Worm (Caenorhabditis elegans) whole organism, midembryonic: ENCODE data around the gene F59B10.3.

Experiments
- T22C8.4 ChIP-seq: fragments of 200-800 bp; sonication (Bioruptor generic); IDR thresholded peaks from 2 replicates; pipeline ENCODE4 v1.3.6; 2022; ENCODE audit warnings: missing genetic modification characterization, missing compliant biosample characterization
- cog-1 ChIP-seq: sonication (generic microtip); optimal IDR thresholded peaks from 2 replicates; lab custom pipeline; 2016; ENCODE audit warnings: missing genetic modification characterization, missing compliant biosample characterization
- flt-1 ChIP-seq: fragments of 200-800 bp; sonication (Bioruptor generic); IDR thresholded peaks from 2 replicates; pipeline ENCODE4 v1.3.6; 2022; ENCODE audit warnings: missing genetic modification characterization, missing compliant biosample characterization
- klf-2 ChIP-seq: fragments of 200-800 bp; sonication (Bioruptor generic); conservative IDR thresholded peaks from 2 replicates; pipeline ENCODE4 v1.3.6; 2022; ENCODE audit warnings: missing genetic modification reagents, missing genetic modification characterization, missing compliant biosample characterization
- med-1 ChIP-seq: sonication (generic microtip); optimal IDR thresholded peaks from 2 replicates; lab custom pipeline; 2017; ENCODE audit warnings: missing genetic modification characterization, mild to moderate bottlenecking, missing compliant biosample characterization, antibody characterized with exemption, missing genetic modification reagents; ENCODE audit not compliant: insufficient read depth
- ref-1 ChIP-seq: fragments of 200-800 bp; sonication (Bioruptor generic); conservative IDR thresholded peaks from 2 replicates; pipeline ENCODE4 v1.3.6; 2022; ENCODE audit warnings: missing genetic modification reagents, missing genetic modification characterization, missing compliant biosample characterization
- tab-1 ChIP-seq: fragments of 200-800 bp; sonication (Bioruptor generic); IDR thresholded peaks from 2 replicates; pipeline ENCODE4 v1.3.6; 2022; ENCODE audit warnings: missing genetic modification characterization, missing compliant biosample characterization
- ztf-23 ChIP-seq: fragments of 200-800 bp; sonication (Bioruptor generic); IDR thresholded peaks from 2 replicates; pipeline ENCODE4 v1.3.6; 2022; ENCODE audit warnings: missing genetic modification reagents, missing genetic modification characterization, missing compliant biosample characterization
- ztf-29 ChIP-seq: fragments of 200-800 bp; sonication (Bioruptor generic); IDR thresholded peaks from 2 replicates; pipeline ENCODE4 v1.3.6; 2022; ENCODE audit warnings: missing genetic modification reagents, missing genetic modification characterization, missing compliant biosample characterization

The F59B10.3 gene

DNA sequence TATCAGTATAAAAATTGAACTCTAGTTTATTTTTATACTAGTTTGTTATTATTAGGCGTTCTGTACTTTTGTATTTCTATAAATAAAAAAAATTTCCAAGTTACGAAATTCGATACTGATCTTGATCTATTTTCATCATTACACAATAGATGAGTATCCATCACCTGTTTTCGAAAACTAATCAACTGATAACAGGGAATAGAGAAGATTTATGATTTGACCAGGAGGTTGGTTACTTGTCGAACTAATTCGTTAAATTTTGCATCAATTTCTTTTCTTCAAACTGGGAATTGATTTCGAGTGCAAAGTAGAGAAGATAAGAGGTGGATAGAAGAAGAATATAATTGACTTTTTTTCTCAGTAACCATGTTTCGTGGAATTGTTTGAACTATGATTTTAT lies 5.1 kb downstream of the F59B10.3 start:
- TF ChIP-seq med-1 (GFP tag; lab: Kevin White, UChicago): no peak
- TF ChIP-seq ref-1 (GFP tag; lab: Robert Waterston, UW): no peak
- TF ChIP-seq ztf-23: no peak
- no peak for TF ChIP-seq tab-1
- no peak for TF ChIP-seq klf-2
- TF ChIP-seq flt-1: no peak
- TF ChIP-seq cog-1 (tag; lab: Kevin White, UChicago): no peak
- no peak for TF ChIP-seq ztf-29 (GFP tag; lab: Robert Waterston, UW)
- TF ChIP-seq T22C8.4 (GFP tag; lab: Robert Waterston, UW): no peak

DNA sequence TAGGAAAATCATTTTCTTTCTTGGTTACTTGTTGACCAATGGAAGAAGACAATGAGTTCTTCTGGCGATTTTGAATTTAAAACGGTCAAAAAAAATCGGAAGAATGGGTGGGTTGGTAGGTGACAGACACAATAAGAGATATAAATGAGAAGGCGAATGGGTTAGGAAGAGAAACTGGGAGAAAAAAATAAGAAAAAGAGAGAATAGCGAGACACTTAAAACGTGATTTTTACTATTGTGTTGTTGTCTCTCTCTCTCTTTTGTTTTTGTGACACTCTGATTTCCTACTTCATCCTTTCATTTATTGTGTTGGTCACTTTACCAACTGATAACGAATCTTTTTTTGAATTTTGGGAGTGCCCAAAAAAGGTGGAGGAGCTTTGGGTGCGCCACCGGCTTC lies 6.0 kb downstream of the F59B10.3 start:
- TF ChIP-seq tab-1 (no peak), ztf-29 (GFP tag; lab: Robert Waterston, UW) (no peak), ztf-23 (no peak), ref-1 (GFP tag; lab: Robert Waterston, UW) (no peak), T22C8.4 (GFP tag; lab: Robert Waterston, UW) (no peak), med-1 (GFP tag; lab: Kevin White, UChicago) (no peak), flt-1 (no peak), klf-2 (no peak), cog-1 (tag; lab: Kevin White, UChicago) (no peak)

DNA sequence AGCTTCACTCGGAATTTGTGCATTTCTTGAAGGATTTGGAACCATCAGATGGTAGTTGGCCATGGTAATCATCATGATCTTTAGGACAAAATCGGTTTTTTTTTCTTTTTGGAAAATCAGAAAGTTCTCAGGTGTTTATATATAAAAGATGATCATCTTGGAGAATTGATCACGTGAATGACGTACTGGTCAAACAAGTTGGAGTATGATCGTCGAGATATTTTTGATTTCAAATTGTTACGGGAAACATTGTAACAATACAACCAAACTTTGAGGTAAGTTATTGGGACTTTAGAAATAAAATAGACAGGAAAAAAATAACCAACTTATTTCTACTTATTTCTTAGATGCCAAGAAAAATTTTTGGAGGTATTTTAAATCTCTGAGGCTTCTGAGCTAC lies 8.7 kb downstream of the F59B10.3 start, which contains the start of gene F59B10.4:
Gene F59B10.4 (minus strand): TSS at position 101 of the 400 bp plus-strand sequence.
- no peak for TF ChIP-seq ztf-29 (GFP tag; lab: Robert Waterston, UW)
- TF ChIP-seq tab-1: no peak
- no peak for TF ChIP-seq T22C8.4 (GFP tag; lab: Robert Waterston, UW)
- no peak for TF ChIP-seq flt-1
- no peak for TF ChIP-seq cog-1 (tag; lab: Kevin White, UChicago)
- TF ChIP-seq klf-2: no peak
- TF ChIP-seq ztf-23: no peak
- no peak for TF ChIP-seq med-1 (GFP tag; lab: Kevin White, UChicago)
- TF ChIP-seq ref-1 (GFP tag; lab: Robert Waterston, UW): no peak

DNA sequence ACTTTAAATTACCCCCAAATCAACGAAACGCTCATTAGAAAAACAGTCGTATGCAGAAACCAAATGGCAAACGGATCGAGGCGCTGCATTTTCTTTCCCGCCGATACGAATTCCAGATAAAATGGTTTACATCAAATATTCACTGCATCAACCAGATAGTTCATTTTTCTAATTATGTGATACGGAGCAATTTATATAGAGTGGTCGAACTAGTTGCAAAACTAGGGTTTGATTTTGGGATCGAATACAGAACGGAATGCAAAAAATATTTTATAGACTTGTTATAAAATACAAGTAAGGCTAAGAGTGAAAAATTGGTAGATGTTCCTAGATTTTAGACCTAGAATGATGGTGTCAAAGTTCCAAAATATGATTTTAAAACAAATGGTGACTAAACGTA lies 9.5 kb downstream of the F59B10.3 start:
- TF ChIP-seq cog-1 (tag; lab: Kevin White, UChicago): no peak
- no peak for TF ChIP-seq tab-1
- TF ChIP-seq ztf-29 (GFP tag; lab: Robert Waterston, UW): no peak
- no peak for TF ChIP-seq ztf-23
- no peak for TF ChIP-seq med-1 (GFP tag; lab: Kevin White, UChicago)
- no peak for TF ChIP-seq ref-1 (GFP tag; lab: Robert Waterston, UW)
- no peak for TF ChIP-seq klf-2
- TF ChIP-seq T22C8.4 (GFP tag; lab: Robert Waterston, UW): no peak
- TF ChIP-seq flt-1: no peak

DNA sequence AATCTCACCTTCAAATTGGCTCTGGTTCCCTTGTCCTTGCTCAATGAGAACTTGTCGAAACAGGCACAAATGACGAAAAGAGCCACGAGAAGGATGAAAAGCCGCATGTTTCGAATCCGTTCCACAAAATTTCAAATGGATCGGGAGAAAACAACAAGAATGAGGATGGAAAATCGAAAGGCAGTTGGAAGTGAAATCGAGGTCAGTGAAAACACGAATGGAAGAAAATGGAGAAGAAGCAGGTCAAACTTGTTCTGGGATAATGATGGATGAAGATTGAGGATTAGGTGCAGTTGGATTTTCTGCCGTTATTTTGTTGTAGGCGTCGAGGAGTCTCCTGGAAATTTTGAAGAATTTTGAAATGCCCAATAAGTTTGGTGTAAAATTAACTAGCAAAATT lies 12.7 kb downstream of the F59B10.3 start:
- TF ChIP-seq ztf-29 (GFP tag; lab: Robert Waterston, UW) (no peak), T22C8.4 (GFP tag; lab: Robert Waterston, UW) (no peak)

DNA sequence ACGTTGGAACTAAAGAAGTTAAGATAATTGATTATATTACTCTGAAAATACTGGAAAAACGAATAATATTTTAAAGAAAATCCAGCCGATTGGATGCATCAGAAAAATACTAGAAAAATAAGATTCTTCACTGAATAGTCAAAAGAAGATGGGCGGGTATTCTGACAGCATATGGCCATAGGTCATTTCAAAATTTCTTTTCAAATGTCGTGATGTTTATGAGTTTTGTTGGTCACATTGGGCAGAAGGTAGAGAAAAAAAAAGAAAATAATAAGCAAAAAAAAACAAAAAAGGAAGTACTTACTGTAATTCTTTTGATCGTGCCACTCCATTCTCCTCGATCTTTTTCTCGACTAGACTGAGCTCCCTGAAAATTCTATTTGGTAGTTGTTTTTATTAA lies 13.2 kb downstream of the F59B10.3 start, which contains the start of gene F59B10.5:
Gene F59B10.5 (minus strand): TSS at position 101 of the 400 bp plus-strand sequence.
- TF ChIP-seq ztf-29 (GFP tag; lab: Robert Waterston, UW) (no peak), med-1 (GFP tag; lab: Kevin White, UChicago) (no peak), cog-1 (tag; lab: Kevin White, UChicago) (no peak), flt-1 (no peak)

DNA sequence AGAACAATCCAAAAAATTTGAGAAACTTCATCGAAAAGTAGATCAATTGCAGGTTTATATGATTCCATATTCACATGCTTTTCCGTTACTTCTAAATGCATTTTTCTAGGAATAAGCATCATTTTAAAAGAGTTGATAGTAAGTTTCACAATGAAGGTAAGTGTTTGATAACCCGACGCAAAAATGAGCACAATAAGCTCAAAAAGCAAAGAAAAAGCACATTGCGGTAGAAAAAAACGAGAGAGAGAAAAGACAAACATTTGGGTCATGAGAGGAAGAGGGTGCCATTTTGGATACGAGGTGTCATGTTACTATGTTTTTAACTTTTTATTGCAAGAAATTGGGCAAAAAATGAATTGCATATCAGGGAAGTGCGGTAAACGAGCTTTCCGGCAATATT lies 14.0 kb downstream of the F59B10.3 start, which contains the start of gene F59B10.6:
Gene F59B10.6 (minus strand): TSS at position 101 of the 400 bp plus-strand sequence.
- TF ChIP-seq ztf-29 (GFP tag; lab: Robert Waterston, UW): no peak
- no peak for TF ChIP-seq med-1 (GFP tag; lab: Kevin White, UChicago)
- TF ChIP-seq flt-1: no peak
- TF ChIP-seq klf-2: no peak
- no peak for TF ChIP-seq tab-1
- TF ChIP-seq T22C8.4 (GFP tag; lab: Robert Waterston, UW): no peak
- TF ChIP-seq ref-1 (GFP tag; lab: Robert Waterston, UW): no peak
- no peak for TF ChIP-seq cog-1 (tag; lab: Kevin White, UChicago)

DNA sequence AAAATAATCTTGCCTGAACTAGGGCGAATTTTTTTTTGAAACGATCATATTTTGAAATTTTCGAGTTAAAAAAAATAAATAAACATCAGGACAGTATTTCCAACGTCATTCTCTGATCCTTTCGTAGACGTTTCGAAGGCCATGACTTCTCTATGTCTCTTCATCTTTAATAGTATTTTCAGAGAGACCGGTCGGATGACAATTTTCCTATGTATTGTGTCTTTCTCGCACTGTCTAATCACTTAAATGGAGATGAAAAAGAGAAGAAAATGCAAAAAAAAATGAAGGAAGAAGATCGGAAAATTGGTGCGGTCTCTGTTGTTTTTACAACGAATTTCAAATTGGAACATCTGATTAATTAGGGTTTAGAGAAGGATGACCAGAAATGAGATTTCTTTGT lies 14.8 kb downstream of the F59B10.3 start:
- TF ChIP-seq tab-1 (no peak), ztf-29 (GFP tag; lab: Robert Waterston, UW) (no peak), cog-1 (tag; lab: Kevin White, UChicago) (no peak), ztf-23 (no peak), ref-1 (GFP tag; lab: Robert Waterston, UW) (no peak), med-1 (GFP tag; lab: Kevin White, UChicago) (no peak), flt-1 (no peak), klf-2 (no peak), T22C8.4 (GFP tag; lab: Robert Waterston, UW) (no peak)

DNA sequence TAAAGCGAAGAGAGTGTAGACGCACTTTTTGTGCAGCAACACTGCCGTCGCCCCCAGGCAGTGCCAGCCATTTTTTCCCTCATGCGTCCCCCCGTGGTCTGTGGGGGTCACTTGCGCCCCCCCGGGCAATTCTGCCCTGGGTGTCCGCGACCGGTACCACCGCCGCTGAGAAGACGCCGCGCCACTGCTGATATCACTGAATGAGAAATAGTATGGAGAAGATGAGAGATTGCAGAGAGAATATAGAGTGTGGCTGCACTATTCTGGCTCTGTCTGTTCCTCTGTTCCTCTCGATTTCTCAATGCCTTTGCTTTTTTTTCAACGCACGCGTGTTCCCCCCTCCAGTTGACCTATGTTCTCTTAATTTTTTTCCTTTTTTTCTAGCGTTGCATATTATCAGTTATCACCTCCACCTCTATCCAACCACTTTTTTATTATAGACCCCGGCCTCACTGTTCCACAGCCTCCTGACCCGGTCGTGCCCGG lies 17.4 kb downstream of the F59B10.3 start, which contains the start of gene mab-10:
Gene mab-10 (plus strand): TSS at position 436 of the 486 bp plus-strand sequence.
- TF ChIP-seq klf-2: no peak
- TF ChIP-seq ztf-23: 0 out of 2 replicates have a peak, but pooled peaks have one; percentile 48
- TF ChIP-seq ztf-29 (GFP tag; lab: Robert Waterston, UW): no peak
- TF ChIP-seq med-1 (GFP tag; lab: Kevin White, UChicago): no peak
- no peak for TF ChIP-seq tab-1
- no peak for TF ChIP-seq ref-1 (GFP tag; lab: Robert Waterston, UW)
- TF ChIP-seq cog-1 (tag; lab: Kevin White, UChicago): no peak
- TF ChIP-seq T22C8.4 (GFP tag; lab: Robert Waterston, UW): no peak

DNA sequence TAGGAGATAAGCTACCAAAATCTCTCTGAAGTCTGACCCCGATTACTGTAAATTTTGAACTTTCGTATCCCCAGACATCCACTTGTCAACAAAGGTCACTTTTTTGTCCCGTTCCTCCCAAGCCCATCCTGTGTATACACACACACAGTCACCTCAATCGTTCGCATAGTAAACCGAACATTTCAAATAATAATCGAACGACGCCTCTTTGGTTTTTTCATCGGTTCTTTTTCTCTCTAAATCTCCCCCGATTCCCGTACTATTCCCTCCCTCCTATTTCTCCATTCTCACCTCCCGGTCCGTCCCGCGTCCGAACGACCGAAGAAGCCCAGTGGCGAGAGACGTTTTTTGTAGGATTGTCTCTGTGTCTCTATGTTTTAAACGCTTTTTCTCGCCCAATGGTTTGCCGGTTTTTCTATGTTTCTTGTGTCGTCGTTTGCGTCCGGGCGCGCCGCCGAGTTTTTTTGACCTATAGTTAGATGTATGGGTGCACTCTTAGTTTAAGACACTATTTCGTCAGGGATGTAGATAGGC lies 18.9 kb downstream of the F59B10.3 start:
- TF ChIP-seq tab-1: no peak
- TF ChIP-seq flt-1: no peak
- TF ChIP-seq cog-1 (tag; lab: Kevin White, UChicago): no peak
- no peak for TF ChIP-seq ztf-29 (GFP tag; lab: Robert Waterston, UW)
- no peak for TF ChIP-seq ref-1 (GFP tag; lab: Robert Waterston, UW)
- TF ChIP-seq med-1 (GFP tag; lab: Kevin White, UChicago): no peak
- no peak for TF ChIP-seq klf-2
- TF ChIP-seq ztf-23: no peak
- no peak for TF ChIP-seq T22C8.4 (GFP tag; lab: Robert Waterston, UW)
